Fruit fly (Drosophila melanogaster) whole organism, larva: ENCODE measurements around the gene noc.

Source experiments
- noc ChIP-seq: fragments of 200-800 bp; sonication (Bioruptor generic); optimal IDR thresholded peaks from 3 replicates; lab custom pipeline; 2019; ENCODE audit warnings: missing biosample characterization, mild to moderate bottlenecking, missing genetic modification characterization, moderate library complexity

noc gene

dm6 chr2L:14477464-14478239 lies 13.0 kb upstream of the noc start:
- TF ChIP-seq noc (tag; lab: Kevin White, UChicago) = peak; percentile 5

dm6 chr2L:14478864-14479263 lies 11.8 kb upstream of the noc start:
- no peak for TF ChIP-seq noc (tag; lab: Kevin White, UChicago)

dm6 chr2L:14483395-14483794 lies 7.3 kb upstream of the noc start:
- no peak for TF ChIP-seq noc (tag; lab: Kevin White, UChicago)

dm6 chr2L:14483878-14484282 lies 6.8 kb upstream of the noc start:
- TF ChIP-seq noc (tag; lab: Kevin White, UChicago) = no peak

- no peak for TF ChIP-seq noc (tag; lab: Kevin White, UChicago)
These were observed 5.8 kb upstream of the noc start for dm6 chr2L:14484872-14485271.

DNA sequence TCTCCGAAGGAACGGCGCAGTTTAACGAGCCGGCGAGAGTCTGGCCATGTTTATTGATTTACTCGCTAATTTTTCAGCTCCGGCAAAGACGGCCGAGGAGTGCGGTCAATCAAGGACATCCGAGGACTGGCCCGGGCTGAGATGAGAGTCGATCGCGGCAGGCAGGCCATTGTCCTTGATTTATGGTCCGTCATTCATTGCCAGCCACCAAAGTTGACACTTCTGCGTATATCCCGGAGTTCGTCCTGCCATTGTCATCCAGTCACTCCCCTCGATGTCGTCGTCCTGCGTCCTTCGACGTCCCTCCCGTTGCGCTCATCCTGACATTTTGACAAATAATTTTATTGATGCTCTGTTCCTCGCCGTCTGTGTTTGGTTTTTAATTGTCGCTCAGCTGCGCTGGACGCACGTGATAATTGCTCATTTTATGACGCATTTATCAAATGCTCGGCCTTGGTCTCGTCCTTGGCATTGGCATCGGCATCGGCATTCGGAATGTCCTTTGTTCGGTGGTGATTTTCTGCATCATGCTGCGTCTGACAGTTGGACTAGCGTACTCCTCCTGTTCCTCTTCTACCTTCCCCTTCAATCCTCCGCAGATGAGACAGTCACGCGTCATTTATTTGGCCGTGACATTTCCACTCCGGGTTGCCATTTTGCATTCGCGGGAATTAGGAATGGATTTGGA lies 4.4 kb upstream of the noc start:
- TF ChIP-seq noc (tag; lab: Kevin White, UChicago) = no peak

DNA sequence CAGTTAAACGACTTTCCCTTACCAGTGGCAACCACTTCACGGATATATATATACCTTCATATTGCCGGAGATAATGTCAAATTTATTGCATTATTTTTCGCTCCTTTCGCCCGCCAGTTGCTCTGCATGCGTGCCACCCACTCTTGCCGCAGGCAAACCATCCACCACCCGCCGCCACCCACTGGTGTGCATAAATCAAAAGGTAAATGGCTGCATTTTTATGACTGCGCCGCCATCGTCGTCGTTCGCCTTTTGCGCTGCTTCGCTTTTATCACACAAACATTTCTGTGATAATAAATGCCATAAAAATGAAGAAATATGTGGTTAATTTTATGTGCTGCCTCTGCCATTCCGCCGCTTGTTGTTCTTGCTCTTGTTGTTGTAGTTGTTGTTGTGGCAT lies 2.6 kb upstream of the noc start:
- TF ChIP-seq noc (tag; lab: Kevin White, UChicago) = no peak

- peak; percentile 85 for TF ChIP-seq noc (tag; lab: Kevin White, UChicago)
These were observed 1.7 kb upstream of the noc start for dm6 chr2L:14488866-14489462.

- no peak for TF ChIP-seq noc (tag; lab: Kevin White, UChicago)
These were observed 1.0 kb downstream of the noc start for dm6 chr2L:14491686-14492085.

DNA sequence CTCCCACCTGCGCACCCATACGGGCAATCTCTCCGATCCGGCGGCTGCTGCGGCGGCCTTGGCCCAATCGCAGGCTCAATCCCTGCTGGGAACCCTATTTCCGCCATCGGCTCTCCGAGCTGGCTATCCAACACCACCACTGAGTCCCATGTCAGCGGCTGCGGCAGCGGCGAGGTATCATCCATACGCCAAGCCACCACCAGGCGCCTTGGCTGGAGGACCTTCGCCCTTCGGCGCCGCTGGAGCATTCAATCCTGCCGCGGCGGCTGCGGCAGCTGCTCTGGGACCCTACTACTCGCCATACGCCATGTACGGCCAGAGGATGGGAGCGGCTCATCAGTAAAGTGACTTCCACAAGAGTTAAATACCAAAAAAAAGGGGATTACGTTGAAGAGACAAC lies 2.2 kb downstream of the noc start:
- TF ChIP-seq noc (tag; lab: Kevin White, UChicago) = no peak

dm6 chr2L:14494930-14495351 lies 4.3 kb downstream of the noc start:
- TF ChIP-seq noc (tag; lab: Kevin White, UChicago) = peak; percentile 94

dm6 chr2L:14495506-14495983 lies 4.9 kb downstream of the noc start:
- TF ChIP-seq noc (tag; lab: Kevin White, UChicago) = no peak

- peak; percentile 80 for TF ChIP-seq noc (tag; lab: Kevin White, UChicago)
These were observed 5.7 kb downstream of the noc start for dm6 chr2L:14496348-14496747.

- TF ChIP-seq noc (tag; lab: Kevin White, UChicago) = peak; percentile 100
These were observed 6.2 kb downstream of the noc start for dm6 chr2L:14496892-14497291.

DNA sequence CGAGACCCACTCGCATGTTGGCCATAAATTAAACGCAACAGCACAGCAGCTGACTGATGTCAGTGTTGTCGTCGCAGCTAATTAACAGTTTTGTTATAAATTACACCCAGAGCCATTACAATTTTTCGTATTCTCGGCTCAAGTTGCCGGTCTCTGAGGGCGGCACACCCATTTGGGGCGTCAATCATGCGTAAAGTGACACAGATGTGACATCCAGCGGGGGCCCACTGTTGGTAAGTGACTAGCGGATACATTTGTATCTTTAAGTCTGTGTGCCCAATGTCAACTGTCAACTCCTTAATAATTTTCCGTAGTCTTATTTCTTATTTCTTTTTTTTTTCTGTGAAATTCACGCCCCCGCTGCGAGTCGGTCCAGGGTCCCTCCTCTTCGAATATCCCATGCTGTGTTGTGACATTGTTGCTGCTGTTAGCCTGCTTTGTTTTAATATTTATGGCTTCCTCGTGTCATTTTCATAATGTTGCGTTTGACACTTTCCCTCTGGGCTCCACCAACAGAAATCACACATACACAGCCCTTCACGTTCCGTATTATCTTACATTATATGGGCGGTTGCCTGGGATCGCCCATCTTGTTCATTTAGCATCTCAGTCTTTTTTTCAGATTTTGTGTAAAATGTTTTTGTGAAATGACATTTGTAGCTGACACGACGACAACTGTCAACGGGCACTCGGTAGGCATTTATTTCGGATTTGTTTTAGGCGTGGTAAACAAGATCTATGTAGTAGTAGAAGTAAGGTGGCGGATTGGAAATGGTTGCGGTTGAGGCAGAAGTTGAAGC lies 7.0 kb downstream of the noc start:
- no peak for TF ChIP-seq noc (tag; lab: Kevin White, UChicago)
